Fruit fly (Drosophila melanogaster) whole organism, embryonic: ENCODE data around the gene Pdfr.

Experiments
- Aef1 ChIP-seq: fragments of 200-800 bp; sonication (Bioruptor generic); IDR thresholded peaks from 3 replicates; pipeline ENCODE4 v1.3.6; 2022; ENCODE audit warnings: missing biosample characterization, missing genetic modification characterization
- CG1024 ChIP-seq: fragments of 200-800 bp; sonication (Bioruptor generic); IDR thresholded peaks from 2 replicates; pipeline ENCODE4 v1.3.6; 2022; ENCODE audit warnings: missing biosample characterization, missing genetic modification characterization
- CG10274 ChIP-seq: fragments of 200-800 bp; sonication (Bioruptor generic); optimal IDR thresholded peaks from 3 replicates; lab custom pipeline; 2017; ENCODE audit warnings: missing biosample characterization, mild to moderate bottlenecking, missing genetic modification characterization
- CG10959 ChIP-seq: fragments of 200-800 bp; sonication (Bioruptor generic); IDR thresholded peaks from 2 replicates; pipeline ENCODE4 v1.3.6; 2022; ENCODE audit warnings: missing biosample characterization, missing genetic modification characterization
- CG12155 ChIP-seq: fragments of 200-800 bp; sonication (Bioruptor generic); optimal IDR thresholded peaks from 3 replicates; lab custom pipeline; 2016; ENCODE audit warnings: missing biosample characterization, missing genetic modification characterization
- CG12942 ChIP-seq: fragments of 200-800 bp; sonication (Bioruptor generic); optimal IDR thresholded peaks from 3 replicates; lab custom pipeline; 2016; ENCODE audit warnings: missing biosample characterization, missing genetic modification characterization
- CG1647 ChIP-seq: fragments of 200-800 bp; sonication (Bioruptor generic); optimal IDR thresholded peaks from 3 replicates; lab custom pipeline; 2016; ENCODE audit warnings: missing biosample characterization, missing genetic modification characterization
- CG1832 ChIP-seq: fragments of 200-800 bp; sonication (Bioruptor generic); optimal IDR thresholded peaks from 2 replicates; lab custom pipeline; 2017; ENCODE audit warnings: missing biosample characterization, mild to moderate bottlenecking, missing genetic modification characterization, inconsistent platforms
- CG18764 ChIP-seq: fragments of 200-800 bp; sonication (Bioruptor generic); optimal IDR thresholded peaks from 3 replicates; lab custom pipeline; 2016; ENCODE audit warnings: missing biosample characterization, missing genetic modification characterization
- CG2129 ChIP-seq: fragments of 200-800 bp; sonication (Bioruptor generic); IDR thresholded peaks from 2 replicates; pipeline ENCODE4 v1.3.6; 2022; ENCODE audit warnings: missing biosample characterization, missing genetic modification characterization; ENCODE audit not compliant: partially characterized antibody
- CG2199 ChIP-seq: fragments of 200-800 bp; sonication (Bioruptor generic); IDR thresholded peaks from 3 replicates; pipeline ENCODE4 v1.3.6; 2022; ENCODE audit warnings: missing biosample characterization, missing genetic modification characterization
- CG2889 ChIP-seq: fragments of 200-800 bp; sonication (Bioruptor generic); IDR thresholded peaks from 3 replicates; pipeline ENCODE4 v1.3.6; 2022; ENCODE audit warnings: missing biosample characterization, missing genetic modification characterization
- CG32767 ChIP-seq: fragments of 200-800 bp; sonication (Bioruptor generic); IDR thresholded peaks from 2 replicates; pipeline ENCODE4 v1.3.6; 2022; ENCODE audit warnings: missing biosample characterization, missing genetic modification characterization
- CG32772 ChIP-seq: fragments of 200-800 bp; sonication (Bioruptor generic); IDR thresholded peaks from 2 replicates; pipeline ENCODE4 v1.3.6; 2022; ENCODE audit warnings: missing biosample characterization, missing genetic modification characterization
- CG33213 ChIP-seq: fragments of 200-800 bp; sonication (Bioruptor generic); optimal IDR thresholded peaks from 3 replicates; lab custom pipeline; 2016; ENCODE audit warnings: missing biosample characterization, missing genetic modification characterization
- CG3407 ChIP-seq: fragments of 200-800 bp; sonication (Bioruptor generic); optimal IDR thresholded peaks from 2 replicates; lab custom pipeline; 2018; ENCODE audit warnings: missing biosample characterization, mild to moderate bottlenecking, missing genetic modification characterization
- CG3847 ChIP-seq: fragments of 200-800 bp; sonication (Bioruptor generic); IDR thresholded peaks from 2 replicates; pipeline ENCODE4 v1.3.6; 2022; ENCODE audit warnings: missing biosample characterization, missing genetic modification characterization
- CG4854 ChIP-seq: fragments of 200-800 bp; sonication (Bioruptor generic); optimal IDR thresholded peaks from 2 replicates; lab custom pipeline; 2016; ENCODE audit warnings: missing biosample characterization, missing genetic modification characterization, inconsistent platforms
- CG5953 ChIP-seq: fragments of 200-800 bp; sonication (Bioruptor generic); IDR thresholded peaks from 2 replicates; pipeline ENCODE4 v1.3.6; 2022; ENCODE audit warnings: missing biosample characterization, missing genetic modification characterization
- CG9817 ChIP-seq: fragments of 200-800 bp; sonication (Bioruptor generic); optimal IDR thresholded peaks from 2 replicates; lab custom pipeline; 2018; ENCODE audit warnings: missing biosample characterization, mild to moderate bottlenecking, missing genetic modification characterization, moderate library complexity
- Elba2 ChIP-seq: fragments of 200-800 bp; sonication (Bioruptor generic); optimal IDR thresholded peaks from 3 replicates; lab custom pipeline; 2016; ENCODE audit warnings: missing biosample characterization, missing genetic modification characterization
- Hey ChIP-seq: fragments of 200-800 bp; sonication (Bioruptor generic); optimal IDR thresholded peaks from 3 replicates; lab custom pipeline; 2018; ENCODE audit warnings: missing biosample characterization, mild to moderate bottlenecking, missing genetic modification characterization
- HmgZ ChIP-seq: fragments of 200-800 bp; sonication (Bioruptor generic); optimal IDR thresholded peaks from 2 replicates; lab custom pipeline; 2018; ENCODE audit warnings: missing biosample characterization, mild to moderate bottlenecking, missing genetic modification characterization
- Lhr ChIP-seq: fragments of 200-800 bp; sonication (Bioruptor generic); optimal IDR thresholded peaks from 3 replicates; lab custom pipeline; 2017; ENCODE audit warnings: mild to moderate bottlenecking, missing biosample characterization, missing genetic modification reagents, missing genetic modification characterization
- NC2β ChIP-seq: fragments of 200-800 bp; sonication (Bioruptor generic); optimal IDR thresholded peaks from 2 replicates; lab custom pipeline; 2016; ENCODE audit warnings: missing biosample characterization, missing genetic modification characterization
- Optix ChIP-seq: fragments of 200-800 bp; sonication (Bioruptor generic); IDR thresholded peaks from 3 replicates; pipeline ENCODE4 v1.3.6; 2022; ENCODE audit warnings: missing biosample characterization, missing genetic modification characterization
- Pdp1 ChIP-seq, 2 experiments: fragments of 200-800 bp; sonication (Bioruptor generic); optimal IDR thresholded peaks; 3 replicates each; lab custom pipeline; 2016; ENCODE audit warnings: missing biosample characterization in 2 of 2, missing genetic modification characterization in 2 of 2, mild to moderate bottlenecking in 1 of 2, moderate library complexity in 1 of 2
- aop ChIP-seq: fragments of 200-800 bp; sonication (Bioruptor generic); IDR thresholded peaks from 2 replicates; pipeline ENCODE4 v1.3.6; 2022; ENCODE audit warnings: missing biosample characterization, missing genetic modification characterization
- ash1 ChIP-seq: fragments of 200-800 bp; sonication (Bioruptor generic); optimal IDR thresholded peaks from 2 replicates; lab custom pipeline; 2018; ENCODE audit warnings: missing biosample characterization, mild to moderate bottlenecking, missing genetic modification characterization
- bigmax ChIP-seq: fragments of 200-800 bp; sonication (Bioruptor generic); optimal IDR thresholded peaks from 2 replicates; lab custom pipeline; 2018; ENCODE audit warnings: missing biosample characterization, mild to moderate bottlenecking, missing genetic modification characterization
- br ChIP-seq: fragments of >200 bp; optimal IDR thresholded peaks from 2 replicates; lab custom pipeline; 2017
- crol ChIP-seq: fragments of 200-800 bp; sonication (Bioruptor generic); IDR thresholded peaks from 2 replicates; pipeline ENCODE4 v1.3.6; 2022; ENCODE audit warnings: missing biosample characterization, missing genetic modification characterization
- dan ChIP-seq: fragments of 200-800 bp; sonication (Bioruptor generic); IDR thresholded peaks from 2 replicates; pipeline ENCODE4 v1.3.6; 2022; ENCODE audit warnings: missing biosample characterization, missing genetic modification characterization
- emc ChIP-seq: fragments of 200-800 bp; sonication (Bioruptor generic); optimal IDR thresholded peaks from 2 replicates; lab custom pipeline; 2016; ENCODE audit warnings: missing biosample characterization, missing genetic modification characterization
- fd64A ChIP-seq: fragments of 200-800 bp; sonication (Bioruptor generic); optimal IDR thresholded peaks from 3 replicates; lab custom pipeline; 2018; ENCODE audit warnings: missing biosample characterization, mild to moderate bottlenecking, missing genetic modification characterization
- h ChIP-seq: fragments of >200 bp; optimal IDR thresholded peaks from 2 replicates; lab custom pipeline; 2017
- ham ChIP-seq: fragments of 200-800 bp; sonication (Bioruptor generic); IDR thresholded peaks from 2 replicates; pipeline ENCODE4 v1.3.6; 2022; ENCODE audit warnings: missing biosample characterization, missing genetic modification characterization
- hb ChIP-seq: fragments of 200-800 bp; sonication (Bioruptor generic); IDR thresholded peaks from 3 replicates; pipeline ENCODE4 v1.3.6; 2022; ENCODE audit warnings: missing biosample characterization, missing genetic modification characterization; ENCODE audit not compliant: partially characterized antibody
- ind ChIP-seq: fragments of 200-800 bp; sonication (Bioruptor generic); optimal IDR thresholded peaks from 3 replicates; lab custom pipeline; 2016; ENCODE audit warnings: missing biosample characterization, missing genetic modification characterization
- jigr1 ChIP-seq: fragments of 200-800 bp; sonication (Bioruptor generic); IDR thresholded peaks from 3 replicates; pipeline ENCODE4 v1.3.6; 2022; ENCODE audit warnings: missing biosample characterization, missing genetic modification characterization
- jumu ChIP-seq: fragments of 200-800 bp; sonication (Bioruptor generic); optimal IDR thresholded peaks from 3 replicates; lab custom pipeline; 2016; ENCODE audit warnings: missing biosample characterization, missing genetic modification characterization
- ken ChIP-seq: fragments of 200-800 bp; sonication (Bioruptor generic); IDR thresholded peaks from 3 replicates; pipeline ENCODE4 v1.3.6; 2022; ENCODE audit warnings: missing biosample characterization, missing genetic modification characterization
- lov ChIP-seq, 2 experiments: fragments of 200-800 bp in 1 of 2; fragments of >200 bp in 1 of 2; sonication (Bioruptor generic) in 1 of 2; IDR thresholded peaks in 1 of 2; optimal IDR thresholded peaks in 1 of 2; 2 replicates in 1 of 2; 3 replicates in 1 of 2; pipeline versions ENCODE4 v1.3.6 to Lab custom; 2017 to 2022; ENCODE audit warnings: missing biosample characterization in 1 of 2, missing genetic modification characterization in 1 of 2
- pum ChIP-seq: fragments of 200-800 bp; sonication (Bioruptor generic); optimal IDR thresholded peaks from 2 replicates; lab custom pipeline; 2016; ENCODE audit warnings: missing biosample characterization, missing genetic modification characterization
- rib ChIP-seq: fragments of 200-800 bp; sonication (Bioruptor generic); IDR thresholded peaks from 2 replicates; pipeline ENCODE4 v1.3.6; 2022; ENCODE audit warnings: missing biosample characterization, missing genetic modification characterization
- sisA ChIP-seq: fragments of 200-800 bp; sonication (Bioruptor generic); IDR thresholded peaks from 2 replicates; pipeline ENCODE4 v1.3.6; 2022; ENCODE audit warnings: missing biosample characterization, missing genetic modification characterization
- slou ChIP-seq: fragments of 200-800 bp; sonication (Bioruptor generic); optimal IDR thresholded peaks from 3 replicates; lab custom pipeline; 2016; ENCODE audit warnings: missing biosample characterization, missing genetic modification characterization
- tll ChIP-seq, 2 experiments: fragments of 200-800 bp in 1 of 2; fragments of >200 bp in 1 of 2; sonication (Bioruptor generic) in 1 of 2; optimal IDR thresholded peaks; 2 replicates each; lab custom pipeline; 2017 to 2019; ENCODE audit warnings: missing biosample characterization in 2 of 2, missing genetic modification characterization in 2 of 2, mild to moderate bottlenecking in 1 of 2, moderate library complexity in 1 of 2
- usp ChIP-seq: fragments of >200 bp; optimal IDR thresholded peaks from 2 replicates; lab custom pipeline; 2017; ENCODE audit warnings: missing biosample characterization, missing genetic modification characterization
- wek ChIP-seq: fragments of 200-800 bp; sonication (Bioruptor generic); optimal IDR thresholded peaks from 3 replicates; lab custom pipeline; 2018; ENCODE audit warnings: missing biosample characterization, mild to moderate bottlenecking, missing genetic modification characterization, moderate library complexity
- zen ChIP-seq: fragments of 200-800 bp; sonication (Bioruptor generic); optimal IDR thresholded peaks from 3 replicates; lab custom pipeline; 2018; ENCODE audit warnings: missing biosample characterization, mild to moderate bottlenecking, missing genetic modification characterization, moderate library complexity

Gene Pdfr

DNA sequence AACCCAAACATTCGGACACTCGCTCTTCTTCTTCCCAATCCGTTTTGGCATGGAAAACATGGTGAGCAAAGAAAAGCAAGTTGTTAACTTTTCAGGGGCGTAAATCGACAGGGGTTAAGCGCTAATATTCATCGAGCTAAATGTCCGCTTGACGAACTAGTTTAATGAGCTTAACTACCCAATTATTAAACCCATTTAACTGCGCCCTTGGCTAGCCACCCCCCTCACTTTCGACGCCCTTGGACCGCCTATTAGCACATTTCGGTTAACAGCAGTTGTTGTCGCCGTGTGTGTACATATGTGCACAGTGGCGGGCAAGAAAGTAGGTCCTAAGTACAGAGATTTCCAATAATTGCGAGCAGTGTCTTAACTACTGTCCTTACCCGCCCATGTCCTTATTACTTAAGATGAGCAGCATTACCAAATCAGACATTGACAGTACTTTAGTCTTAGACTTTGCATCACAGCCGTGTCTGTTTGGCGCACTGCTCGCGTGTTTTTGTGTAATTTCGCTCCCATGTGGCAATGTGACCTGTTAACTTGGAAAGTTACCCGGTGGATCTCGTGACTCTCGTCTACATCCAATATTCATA is 37.5 kb downstream of the Pdfr start (continued):
- TF ChIP-seq emc (GFP tag; lab: Kevin White, UChicago) (peak; percentile 85), Hey (tag; lab: Kevin White, UChicago) (peak; percentile 74), dan (GFP tag; lab: Robert Waterston, UW) (peak; percentile 76), rib (peak; percentile 96), pum (peak; percentile 93), NC2β (GFP tag; lab: Kevin White, UChicago) (peak; percentile 85), CG1024 (GFP tag; lab: Robert Waterston, UW) (peak; percentile 62), CG12942 (peak; percentile 94), Pdp1 (GFP tag; optimal IDR thresholded peaks at IDR 0.05; lab: Kevin White, UChicago) (peak; percentile 92 to 94), CG12155 (GFP tag; lab: Kevin White, UChicago) (peak; percentile 94), fd64A (GFP tag; lab: Kevin White, UChicago) (peak; percentile 59), CG18764 (peak; percentile 78), br (no peak), CG9817 (tag; lab: Kevin White, UChicago) (peak; percentile 92), usp (GFP tag; lab: Kevin White, UChicago) (no peak), hb (GFP tag; lab: Robert Waterston, UW) (no peak), tll (GFP tag; optimal IDR thresholded peaks at IDR 0.05; lab: Kevin White, UChicago) (no peak), CG10959 (peak; percentile 47; the same call in 1 of the 2 replicates), jigr1 (peak; percentile 87), aop (no peak; the same call in 1 of the 2 replicates), CG33213 (GFP tag; lab: Kevin White, UChicago) (peak; percentile 81), CG5953 (GFP tag; lab: Robert Waterston, UW) (peak; percentile 72), Optix (GFP tag; lab: Robert Waterston, UW) (peak; percentile 91), zen (peak; percentile 68), Elba2 (peak; percentile 61), CG1832 (GFP tag; lab: Kevin White, UChicago) (no peak), HmgZ (tag; lab: Kevin White, UChicago) (peak; percentile 95), lov (optimal IDR thresholded peaks at IDR 0.05; lab: Kevin White, UChicago) (no peak), lov (GFP tag; IDR thresholded peaks at IDR 0.05; lab: Robert Waterston, UW) (0 out of 3 replicates have a peak, but pooled peaks have one; percentile 58), CG32772 (peak; percentile 92), CG2129 (GFP tag; lab: Robert Waterston, UW) (no peak), h (lab: Kevin White, UChicago) (no peak), ham (peak; percentile 86), CG2889 (GFP tag; lab: Robert Waterston, UW) (peak; percentile 88), CG4854 (GFP tag; lab: Kevin White, UChicago) (peak; percentile 86), CG3407 (GFP tag; lab: Kevin White, UChicago) (peak; percentile 77), bigmax (peak; percentile 37), CG32767 (GFP tag; lab: Robert Waterston, UW) (peak; percentile 80), ken (GFP tag; lab: Robert Waterston, UW) (peak; percentile 95), ind (GFP tag; lab: Kevin White, UChicago) (peak; percentile 95), jumu (GFP tag; lab: Kevin White, UChicago) (peak; percentile 93), crol (GFP tag; lab: Robert Waterston, UW) (no peak), slou (GFP tag; lab: Kevin White, UChicago) (peak; percentile 93), CG3847 (GFP tag; lab: Robert Waterston, UW) (peak; percentile 94), Aef1 (peak; percentile 93), CG2199 (GFP tag; lab: Robert Waterston, UW) (peak; percentile 85; the same call in 2 of the 3 replicates), CG1647 (GFP tag; lab: Kevin White, UChicago) (peak; percentile 93), CG10274 (GFP tag; lab: Kevin White, UChicago) (peak; percentile 81), wek (GFP tag; lab: Kevin White, UChicago) (peak; percentile 61), Lhr (GFP tag; lab: Kevin White, UChicago) (peak; percentile 46), sisA (GFP tag; lab: Robert Waterston, UW) (peak; percentile 92), ash1 (GFP tag; lab: Kevin White, UChicago) (peak; percentile 61)
